Fruit fly (Drosophila melanogaster) Kc167 (cell line): ENCODE data around the gene Tollo.

Experiments
- h ChIP-seq: fragments of >200 bp; optimal IDR thresholded peaks from 3 replicates; lab custom pipeline; 2018; ENCODE audit warnings: missing external identifiers
- psq ChIP-seq: fragments of >200 bp; optimal IDR thresholded peaks from 2 replicates; lab custom pipeline; 2017; ENCODE audit warnings: missing external identifiers
- ttk ChIP-seq: sonication (Bioruptor generic); optimal IDR thresholded peaks from 2 replicates; lab custom pipeline; 2017; ENCODE audit warnings: missing external identifiers

- TF ChIP-seq ttk (lab: Kevin White, UChicago) (no peak), psq (lab: Kevin White, UChicago) (no peak), h (lab: Kevin White, UChicago) (no peak)
These were observed 17.1 kb downstream of the Tollo start for dm6 chr3L:15252562-15252961.
